Worm (Caenorhabditis elegans): ENCODE measurements around the gene ostb-1.
A peak's percentile ranks its signal among the peaks of the same experiment; 100 is the strongest.
"Not testable (repeated sequence)": the region's sequence is repeated elsewhere in the genome, so short reads cannot be mapped to it uniquely, and the experiment has no call there.

ce11 chrII:7883163-7883562 is 18.9 kb downstream of the ostb-1 start:
- TF ChIP-seq med-1 (GFP tag; optimal IDR thresholded peaks at IDR 0.05; ENCODE audit: insufficient read depth); tab-1 (GFP tag; IDR thresholded peaks at IDR 0.05); flt-1 (GFP tag; IDR thresholded peaks at IDR 0.05); ref-1 (GFP tag; conservative IDR thresholded peaks at IDR 0.05); T22C8.4 (GFP tag; IDR thresholded peaks at IDR 0.05); ztf-29 (GFP tag; IDR thresholded peaks at IDR 0.05): not testable (repeated sequence)
- TF ChIP-seq klf-2 (GFP tag; conservative IDR thresholded peaks at IDR 0.05) = peak; percentile 52; the same call in 1 of the 2 replicates
